Worm (Caenorhabditis elegans) whole organism, L2 larva: ENCODE data around the gene Y67D8B.3.

Experiments used
- C34F6.9 ChIP-seq: fragments of 150-350 bp; optimal IDR thresholded peaks from 2 replicates; lab custom pipeline; 2014; ENCODE audit warnings: missing biosample characterization, missing genetic modification characterization
- F13H6.1 ChIP-seq: sonication (generic microtip); optimal IDR thresholded peaks from 2 replicates; lab custom pipeline; 2016; ENCODE audit warnings: missing genetic modification characterization, missing compliant biosample characterization
- R02D3.7 ChIP-seq: fragments of 150-350 bp; optimal IDR thresholded peaks from 2 replicates; lab custom pipeline; 2014; ENCODE audit warnings: missing biosample characterization, missing genetic modification characterization
- Y55F3AM.14 ChIP-seq: fragments of 200-800 bp; sonication (Bioruptor generic); optimal IDR thresholded peaks from 2 replicates; lab custom pipeline; 2018; ENCODE audit warnings: mild to moderate bottlenecking, missing genetic modification characterization, missing compliant biosample characterization
- ZK546.5 ChIP-seq: sonication (generic microtip); optimal IDR thresholded peaks from 2 replicates; lab custom pipeline; 2017; ENCODE audit warnings: missing biosample characterization, missing genetic modification characterization
- aly-2 ChIP-seq: fragments of 150-350 bp; optimal IDR thresholded peaks from 2 replicates; lab custom pipeline; 2014; ENCODE audit warnings: missing biosample characterization, missing genetic modification characterization
- ama-1 ChIP-seq: fragments of 150-350 bp; optimal IDR thresholded peaks from 2 replicates; lab custom pipeline; 2018; ENCODE audit warnings: inconsistent platforms
- blmp-1 ChIP-seq: sonication (generic microtip); optimal IDR thresholded peaks from 2 replicates; lab custom pipeline; 2017; ENCODE audit warnings: missing genetic modification characterization, mild to moderate bottlenecking, missing compliant biosample characterization, antibody characterized with exemption, moderate library complexity; ENCODE audit not compliant: insufficient read depth
- ceh-16 ChIP-seq: fragments of 150-350 bp; optimal IDR thresholded peaks from 2 replicates; lab custom pipeline; 2014; ENCODE audit warnings: missing biosample characterization, missing genetic modification characterization
- ceh-82 ChIP-seq: fragments of 150-350 bp; optimal IDR thresholded peaks from 2 replicates; lab custom pipeline; 2014; ENCODE audit warnings: missing biosample characterization, missing genetic modification characterization
- crh-2 ChIP-seq: sonication (generic microtip); optimal IDR thresholded peaks from 2 replicates; lab custom pipeline; 2017; ENCODE audit warnings: missing biosample characterization, missing genetic modification characterization
- egl-27 ChIP-seq: sonication (generic microtip); optimal IDR thresholded peaks from 3 replicates; lab custom pipeline; 2017; ENCODE audit warnings: missing biosample characterization, missing genetic modification reagents, missing genetic modification characterization
- elt-1 ChIP-seq: fragments of 150-350 bp; optimal IDR thresholded peaks from 2 replicates; lab custom pipeline; 2014; ENCODE audit warnings: missing biosample characterization, missing genetic modification characterization
- elt-3 ChIP-seq: sonication (generic microtip); optimal IDR thresholded peaks from 2 replicates; lab custom pipeline; 2017; ENCODE audit warnings: missing biosample characterization, missing genetic modification characterization
- fos-1 ChIP-seq: fragments of 150-350 bp; optimal IDR thresholded peaks from 2 replicates; lab custom pipeline; 2014; ENCODE audit warnings: missing biosample characterization, missing genetic modification characterization
- gmeb-1 ChIP-seq: fragments of 150-350 bp; optimal IDR thresholded peaks from 2 replicates; lab custom pipeline; 2014; ENCODE audit warnings: missing biosample characterization, missing genetic modification characterization
- lin-11 ChIP-seq: fragments of 150-350 bp; sonication (generic microtip); optimal IDR thresholded peaks from 2 replicates; lab custom pipeline; 2014; ENCODE audit warnings: missing biosample characterization, missing genetic modification characterization, inconsistent platforms, mixed read lengths
- lin-13 ChIP-seq: fragments of 150-350 bp; optimal IDR thresholded peaks from 2 replicates; lab custom pipeline; 2014; ENCODE audit warnings: missing biosample characterization, missing genetic modification reagents, missing genetic modification characterization
- lin-39 ChIP-seq: fragments of 150-350 bp; optimal IDR thresholded peaks from 2 replicates; lab custom pipeline; 2014; ENCODE audit warnings: missing biosample characterization, missing genetic modification reagents, missing genetic modification characterization
- lsy-2 ChIP-seq, 2 experiments: fragments of 150-350 bp in 1 of 2; sonication (generic microtip) in 1 of 2; optimal IDR thresholded peaks; 2 replicates each; lab custom pipeline; 2014 to 2017; ENCODE audit warnings: missing biosample characterization in 2 of 2, missing genetic modification characterization in 2 of 2
- mab-5 ChIP-seq: fragments of 150-350 bp; optimal IDR thresholded peaks from 2 replicates; lab custom pipeline; 2014; ENCODE audit warnings: missing biosample characterization, missing genetic modification characterization
- mbf-1 ChIP-seq: sonication (generic microtip); optimal IDR thresholded peaks from 2 replicates; lab custom pipeline; 2017; ENCODE audit warnings: missing biosample characterization, missing genetic modification characterization
- mdl-1 ChIP-seq, 2 experiments: fragments of 150-350 bp in 1 of 2; sonication (generic microtip) in 1 of 2; optimal IDR thresholded peaks; 2 replicates each; lab custom pipeline; 2017; ENCODE audit warnings: missing biosample characterization in 2 of 2, missing genetic modification characterization in 2 of 2
- nhr-10 ChIP-seq: sonication (generic microtip); optimal IDR thresholded peaks from 2 replicates; lab custom pipeline; 2017; ENCODE audit warnings: missing biosample characterization, missing genetic modification characterization
- nhr-12 ChIP-seq: fragments of 150-350 bp; optimal IDR thresholded peaks from 2 replicates; lab custom pipeline; 2014; ENCODE audit warnings: missing biosample characterization, missing genetic modification characterization
- nhr-129 ChIP-seq: fragments of 150-350 bp; optimal IDR thresholded peaks from 2 replicates; lab custom pipeline; 2014; ENCODE audit warnings: missing biosample characterization, missing genetic modification characterization
- nhr-21 ChIP-seq: fragments of 150-350 bp; optimal IDR thresholded peaks from 2 replicates; lab custom pipeline; 2014; ENCODE audit warnings: missing biosample characterization, missing genetic modification characterization
- nhr-23 ChIP-seq: fragments of 150-350 bp; optimal IDR thresholded peaks from 2 replicates; lab custom pipeline; 2014; ENCODE audit warnings: missing biosample characterization, missing genetic modification reagents, missing genetic modification characterization
- nhr-237 ChIP-seq: fragments of 150-350 bp; optimal IDR thresholded peaks from 2 replicates; lab custom pipeline; 2014; ENCODE audit warnings: missing biosample characterization, missing genetic modification characterization
- nhr-25 ChIP-seq: fragments of 150-350 bp; sonication (generic microtip); optimal IDR thresholded peaks from 3 replicates; lab custom pipeline; 2014; ENCODE audit warnings: missing biosample characterization, missing genetic modification characterization
- nhr-77 ChIP-seq: fragments of 150-350 bp; optimal IDR thresholded peaks from 2 replicates; lab custom pipeline; 2014; ENCODE audit warnings: missing biosample characterization, missing genetic modification characterization
- peb-1 ChIP-seq: fragments of 150-350 bp; optimal IDR thresholded peaks from 2 replicates; lab custom pipeline; 2014; ENCODE audit warnings: missing biosample characterization, missing genetic modification characterization
- sem-4 ChIP-seq: fragments of 150-350 bp; optimal IDR thresholded peaks from 2 replicates; lab custom pipeline; 2014; ENCODE audit warnings: missing biosample characterization, missing genetic modification reagents, missing genetic modification characterization
- skn-1 ChIP-seq: sonication (generic microtip); optimal IDR thresholded peaks from 2 replicates; lab custom pipeline; 2017; ENCODE audit warnings: missing biosample characterization, missing genetic modification characterization
- sma-3 ChIP-seq: sonication (generic microtip); optimal IDR thresholded peaks from 2 replicates; lab custom pipeline; 2016; ENCODE audit warnings: missing genetic modification reagents, missing genetic modification characterization, missing compliant biosample characterization
- sma-9 ChIP-seq, 2 experiments: fragments of 150-350 bp in 1 of 2; sonication (generic microtip) in 1 of 2; optimal IDR thresholded peaks; 2 replicates each; lab custom pipeline; 2014 to 2016; ENCODE audit warnings: missing genetic modification characterization in 2 of 2, mild to moderate bottlenecking in 1 of 2, missing biosample characterization in 1 of 2, missing compliant biosample characterization in 1 of 2, missing genetic modification reagents in 1 of 2, moderate library complexity in 1 of 2
- unc-39 ChIP-seq: fragments of 150-350 bp; optimal IDR thresholded peaks from 2 replicates; lab custom pipeline; 2014; ENCODE audit warnings: missing biosample characterization, missing genetic modification characterization
- unc-55 ChIP-seq: fragments of 150-350 bp; sonication (generic microtip); optimal IDR thresholded peaks from 3 replicates; lab custom pipeline; 2014; ENCODE audit warnings: missing biosample characterization, missing genetic modification reagents, missing genetic modification characterization
- unc-62 ChIP-seq: fragments of 150-350 bp; optimal IDR thresholded peaks from 2 replicates; lab custom pipeline; 2014; ENCODE audit warnings: missing biosample characterization, missing genetic modification reagents, missing genetic modification characterization
- ztf-1 ChIP-seq: fragments of 200-800 bp; sonication (Bioruptor generic); conservative IDR thresholded peaks from 2 replicates; pipeline ENCODE4 v1.3.6; 2022; ENCODE audit warnings: missing genetic modification characterization, missing compliant biosample characterization
- ztf-4 ChIP-seq: fragments of 150-350 bp; optimal IDR thresholded peaks from 2 replicates; lab custom pipeline; 2014; ENCODE audit warnings: missing biosample characterization, missing genetic modification characterization

The Y67D8B.3 gene

ce11 chrIV:3227549-3228139, 25.6 kb upstream of the Y67D8B.3 start:
- TF ChIP-seq nhr-12 (tag; lab: Kevin White, UChicago): no peak
- peak; percentile 96 for TF ChIP-seq fos-1
- peak; percentile 7 for TF ChIP-seq C34F6.9 (tag; lab: Kevin White, UChicago)
- no peak for TF ChIP-seq skn-1 (tag; lab: Kevin White, UChicago)
- no peak for TF ChIP-seq peb-1 (tag; lab: Kevin White, UChicago)
- TF ChIP-seq mab-5: peak; percentile 65
- peak; percentile 1 for TF ChIP-seq blmp-1
- no peak for TF ChIP-seq ama-1 (lab: Kevin White, UChicago)
- TF ChIP-seq nhr-25 (tag; lab: Kevin White, UChicago): peak; percentile 25
- peak; percentile 41 for TF ChIP-seq nhr-21 (tag; lab: Kevin White, UChicago)
- peak in 1 of 2 experiments; percentile 52 for TF ChIP-seq lsy-2 (tag; optimal IDR thresholded peaks at IDR 0.05; lab: Kevin White, UChicago)
- TF ChIP-seq ztf-4: no peak
- peak; percentile 76 for TF ChIP-seq sma-3
- TF ChIP-seq elt-3 (tag; lab: Kevin White, UChicago): no peak
- TF ChIP-seq sem-4 (tag; lab: Kevin White, UChicago): no peak
- peak; percentile 22 for TF ChIP-seq sma-9 (GFP tag; optimal IDR thresholded peaks at IDR 0.05; lab: Kevin White, UChicago)
- TF ChIP-seq sma-9 (tag; optimal IDR thresholded peaks at IDR 0.05; lab: Kevin White, UChicago): no peak
- no peak for TF ChIP-seq mdl-1 (tag; optimal IDR thresholded peaks at IDR 0.05; lab: Kevin White, UChicago)
- TF ChIP-seq nhr-237: no peak
- peak; percentile 75 for TF ChIP-seq nhr-129 (tag; lab: Kevin White, UChicago)
- TF ChIP-seq lin-39 (tag; lab: Kevin White, UChicago): no peak
- TF ChIP-seq gmeb-1 (tag; lab: Kevin White, UChicago): peak; percentile 65
- TF ChIP-seq crh-2 (tag; lab: Kevin White, UChicago): peak; percentile 84
- TF ChIP-seq ceh-16 (tag; lab: Kevin White, UChicago): peak; percentile 2
- TF ChIP-seq unc-55 (GFP tag; lab: Kevin White, UChicago): no peak
- TF ChIP-seq F13H6.1 (tag; lab: Kevin White, UChicago): peak; percentile 85
- TF ChIP-seq lin-13 (GFP tag; lab: Kevin White, UChicago): peak; percentile 36

- TF ChIP-seq nhr-23 (tag; lab: Kevin White, UChicago): no peak
- TF ChIP-seq mab-5: no peak
- TF ChIP-seq sem-4 (tag; lab: Kevin White, UChicago): no peak
- no peak for TF ChIP-seq nhr-21 (tag; lab: Kevin White, UChicago)
- TF ChIP-seq crh-2 (tag; lab: Kevin White, UChicago): no peak
- no peak for TF ChIP-seq nhr-77
- no peak for TF ChIP-seq lin-11 (tag; lab: Kevin White, UChicago)
- TF ChIP-seq ceh-16 (tag; lab: Kevin White, UChicago): no peak
- no peak for TF ChIP-seq nhr-10
- TF ChIP-seq peb-1 (tag; lab: Kevin White, UChicago): no peak
- no peak for TF ChIP-seq ama-1 (lab: Kevin White, UChicago)
- TF ChIP-seq ceh-82 (tag; lab: Kevin White, UChicago): no peak
- TF ChIP-seq C34F6.9 (tag; lab: Kevin White, UChicago): no peak
- no peak for TF ChIP-seq mbf-1 (tag; lab: Kevin White, UChicago)
- no peak for TF ChIP-seq nhr-25 (tag; lab: Kevin White, UChicago)
- TF ChIP-seq Y55F3AM.14 (GFP tag; lab: Kevin White, UChicago): no peak
- TF ChIP-seq skn-1 (tag; lab: Kevin White, UChicago): no peak
- TF ChIP-seq ztf-1 (GFP tag; lab: Robert Waterston, UW): no peak
- no peak for TF ChIP-seq nhr-237
Observed at ce11 chrIV:3222140-3222539, 20.1 kb upstream of the Y67D8B.3 start, which contains the start of gene Y67D8A.2. TSS of gene Y67D8A.2 (plus strand) at chrIV:3222440.

DNA sequence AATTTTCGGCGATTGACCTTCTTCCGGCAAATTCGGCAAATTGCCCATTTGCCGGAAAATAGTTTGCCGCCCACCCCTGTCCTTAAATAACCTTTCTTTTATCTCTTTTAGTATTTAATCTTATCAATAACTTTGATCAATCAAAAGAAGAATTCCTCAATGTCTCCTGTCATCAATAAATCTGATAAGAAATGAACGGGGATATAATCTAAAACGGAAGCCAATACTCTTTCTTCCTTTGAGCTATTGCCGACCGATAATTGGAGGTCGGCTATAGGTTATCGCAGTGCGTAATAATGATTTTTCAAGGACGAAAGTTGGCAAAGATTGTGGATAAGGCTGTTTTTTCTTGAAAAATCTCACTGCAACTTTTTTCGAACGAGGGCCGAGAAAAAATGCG, 19.1 kb upstream of the Y67D8B.3 start:
- no peak for TF ChIP-seq mdl-1 (tag; optimal IDR thresholded peaks at IDR 0.05; lab: Kevin White, UChicago)
- TF ChIP-seq lin-39 (tag; lab: Kevin White, UChicago): no peak
- no peak for TF ChIP-seq elt-1 (tag; lab: Kevin White, UChicago)

DNA sequence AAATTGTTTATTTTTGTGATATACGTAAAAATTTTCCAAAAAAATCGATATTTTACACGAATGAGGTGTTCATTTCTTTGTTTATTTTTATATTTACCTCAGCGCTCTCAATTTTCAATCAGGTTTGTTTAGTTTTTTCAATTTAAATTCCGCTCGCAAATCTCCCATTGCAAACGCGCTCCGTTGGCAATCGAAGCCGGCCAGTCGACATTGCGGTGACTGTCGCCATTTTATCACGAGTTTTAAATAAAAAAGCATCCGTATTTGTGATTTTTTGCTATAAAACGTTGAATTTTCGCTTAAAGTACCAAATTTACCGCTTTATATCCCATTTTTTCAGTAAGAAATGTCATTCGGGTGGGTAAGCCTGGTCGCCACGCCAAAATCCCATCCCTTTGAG, 11.4 kb upstream of the Y67D8B.3 start, which contains the start of gene slmp-1:
TSS of gene slmp-1 (plus strand) at position 335 of the 400 bp plus-strand sequence.
- no peak for TF ChIP-seq ZK546.5 (tag; lab: Kevin White, UChicago)
- peak; percentile 64 for TF ChIP-seq C34F6.9 (tag; lab: Kevin White, UChicago)
- TF ChIP-seq lin-11 (tag; lab: Kevin White, UChicago): peak; percentile 23
- peak; percentile 16 for TF ChIP-seq crh-2 (tag; lab: Kevin White, UChicago)
- TF ChIP-seq nhr-77: no peak
- peak; percentile 61 for TF ChIP-seq unc-55 (GFP tag; lab: Kevin White, UChicago)
- no peak for TF ChIP-seq ama-1 (lab: Kevin White, UChicago)
- peak; percentile 90 for TF ChIP-seq gmeb-1 (tag; lab: Kevin White, UChicago)
- TF ChIP-seq nhr-25 (tag; lab: Kevin White, UChicago): peak; percentile 5
- no peak for TF ChIP-seq aly-2 (tag; lab: Kevin White, UChicago)
- TF ChIP-seq lsy-2 (tag; optimal IDR thresholded peaks at IDR 0.05; lab: Kevin White, UChicago): peak in 1 of 2 experiments; percentile 71
- TF ChIP-seq unc-62 (GFP tag; lab: Kevin White, UChicago): no peak
- TF ChIP-seq nhr-21 (tag; lab: Kevin White, UChicago): no peak
- TF ChIP-seq lin-13 (GFP tag; lab: Kevin White, UChicago): peak; percentile 64
- TF ChIP-seq nhr-12 (tag; lab: Kevin White, UChicago): no peak
- peak; percentile 29 for TF ChIP-seq sma-3
- peak; percentile 44 for TF ChIP-seq nhr-129 (tag; lab: Kevin White, UChicago)
- no peak for TF ChIP-seq unc-39 (tag; lab: Kevin White, UChicago)
- no peak for TF ChIP-seq egl-27 (tag; lab: Kevin White, UChicago)
- TF ChIP-seq R02D3.7 (tag; lab: Kevin White, UChicago): no peak
- peak; percentile 27 for TF ChIP-seq sma-9 (GFP tag; optimal IDR thresholded peaks at IDR 0.05; lab: Kevin White, UChicago)
- no peak for TF ChIP-seq sma-9 (tag; optimal IDR thresholded peaks at IDR 0.05; lab: Kevin White, UChicago)
- TF ChIP-seq blmp-1: no peak
- TF ChIP-seq fos-1: peak; percentile 41
